ENCODE assay signal across 1 fruit fly cellular context in the genomic region with DNA sequence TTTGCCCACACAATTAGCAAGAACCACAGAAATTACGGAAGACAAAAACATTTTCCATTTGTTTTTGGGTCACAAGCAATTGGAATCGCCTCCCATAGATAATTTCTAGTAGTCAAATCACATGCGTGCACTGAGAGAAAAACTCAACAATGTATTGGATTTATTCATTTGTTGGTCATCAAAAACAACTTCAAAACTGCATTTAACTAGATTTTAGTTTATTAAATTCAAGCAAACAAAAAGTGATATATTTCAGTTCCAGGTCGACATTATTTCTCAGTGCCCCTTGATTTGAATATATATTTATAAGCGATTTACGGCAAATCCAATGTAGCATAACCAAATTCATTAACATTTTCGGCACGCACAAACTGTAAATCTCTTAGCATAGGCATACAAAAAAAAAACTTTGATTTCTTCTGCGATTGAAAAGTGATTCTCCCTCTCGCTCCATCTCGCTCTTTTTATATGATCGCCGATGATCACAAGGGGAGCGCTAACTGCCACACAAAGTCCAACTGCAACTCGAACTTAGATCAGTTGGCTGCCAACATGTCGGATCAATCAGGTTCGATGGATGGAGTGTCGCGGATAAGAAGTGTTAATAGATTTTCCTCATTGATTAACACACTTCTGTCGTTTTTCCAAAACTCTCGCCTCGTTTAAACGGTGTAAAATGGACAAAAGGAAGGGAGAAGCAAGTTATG.
TF ChIP-seq lines count a peak whose summit lies in the region.

No protein-coding gene starts in this region.

TF ChIP-seq in whole organism, embryonic, 481 proteins besides CTCF, POLR2A, EP300 and RAD21 (continued from another document):
- TF ChIP-seq CG11504 (tag; optimal IDR thresholded peaks at IDR 0.05; lab: Kevin White, UChicago) (peak; percentile 69), Optix (GFP tag; IDR thresholded peaks at IDR 0.05; lab: Robert Waterston, UW) (no peak; the same call in 2 of the 3 replicates), CG32767 (GFP tag; IDR thresholded peaks at IDR 0.05; lab: Robert Waterston, UW) (no peak), CG10147 (GFP tag; optimal IDR thresholded peaks at IDR 0.05; lab: Kevin White, UChicago) (peak; percentile 4), CG15011 (GFP tag; optimal IDR thresholded peaks at IDR 0.05; lab: Kevin White, UChicago) (no peak), Tbp (GFP tag; optimal IDR thresholded peaks at IDR 0.05; lab: Kevin White, UChicago) (no peak), pita (GFP tag; optimal IDR thresholded peaks at IDR 0.05; lab: Kevin White, UChicago) (no peak), CG3281 (GFP tag; optimal IDR thresholded peaks at IDR 0.05; lab: Kevin White, UChicago) (peak; percentile 65), CG8944 (GFP tag; optimal IDR thresholded peaks at IDR 0.05; lab: Kevin White, UChicago) (peak; percentile 46), hb (GFP tag; IDR thresholded peaks at IDR 0.05; lab: Robert Waterston, UW; ENCODE audit: partially characterized antibody) (no peak), CG4820 (GFP tag; optimal IDR thresholded peaks at IDR 0.05; lab: Kevin White, UChicago) (peak; percentile 49), CG2129 (GFP tag; IDR thresholded peaks at IDR 0.05; lab: Robert Waterston, UW; ENCODE audit: partially characterized antibody) (no peak), CG3847 (GFP tag; IDR thresholded peaks at IDR 0.05; lab: Robert Waterston, UW) (no peak), pum (GFP tag; optimal IDR thresholded peaks at IDR 0.05; lab: Kevin White, UChicago) (peak; percentile 36), CG33213 (GFP tag; optimal IDR thresholded peaks at IDR 0.05; lab: Kevin White, UChicago) (no peak), jumu (GFP tag; optimal IDR thresholded peaks at IDR 0.05; lab: Kevin White, UChicago) (peak; percentile 37), CG17912 (GFP tag; optimal IDR thresholded peaks at IDR 0.05; lab: Kevin White, UChicago) (no peak), maf-S (GFP tag; optimal IDR thresholded peaks at IDR 0.05; lab: Kevin White, UChicago) (peak; percentile 45), CG15696 (tag; optimal IDR thresholded peaks at IDR 0.05; lab: Kevin White, UChicago) (peak; percentile 27), Rx (GFP tag; IDR thresholded peaks at IDR 0.05; lab: Robert Waterston, UW) (peak; percentile 35; the same call in 1 of the 2 replicates), CG1233 (GFP tag; optimal IDR thresholded peaks at IDR 0.05; lab: Kevin White, UChicago) (peak; percentile 56), cad (GFP tag; optimal IDR thresholded peaks at IDR 0.05; lab: Kevin White, UChicago) (no peak), CG12104 (GFP tag; optimal IDR thresholded peaks at IDR 0.05; lab: Kevin White, UChicago) (no peak), CG6175 (GFP tag; IDR thresholded peaks at IDR 0.05; lab: Robert Waterston, UW) (peak; percentile 48; the same call in 1 of the 3 replicates), Atf3 (GFP tag; optimal IDR thresholded peaks at IDR 0.05; lab: Kevin White, UChicago) (peak; percentile 4), fd3F (GFP tag; optimal IDR thresholded peaks at IDR 0.05; lab: Kevin White, UChicago) (peak; percentile 41), CG34422 (GFP tag; IDR thresholded peaks at IDR 0.05; lab: Robert Waterston, UW) (no peak), HLH4C (GFP tag; IDR thresholded peaks at IDR 0.05; lab: Robert Waterston, UW; ENCODE audit: partially characterized antibody) (no peak), slou (GFP tag; optimal IDR thresholded peaks at IDR 0.05; lab: Kevin White, UChicago) (peak; percentile 21), MBD-R2 (GFP tag; IDR thresholded peaks at IDR 0.05; lab: Robert Waterston, UW) (no peak), org-1 (GFP tag; optimal IDR thresholded peaks at IDR 0.05; lab: Kevin White, UChicago) (peak; percentile 32), luna (GFP tag; optimal IDR thresholded peaks at IDR 0.05; lab: Kevin White, UChicago) (no peak), fd102C (GFP tag; optimal IDR thresholded peaks at IDR 0.05; lab: Kevin White, UChicago) (no peak), nau (GFP tag; optimal IDR thresholded peaks at IDR 0.05; lab: Kevin White, UChicago) (no peak), Lpt (GFP tag; optimal IDR thresholded peaks at IDR 0.05; lab: Kevin White, UChicago) (no peak), Ssrp (tag; optimal IDR thresholded peaks at IDR 0.05; lab: Kevin White, UChicago) (peak; percentile 63), Nf-YA (GFP tag; IDR thresholded peaks at IDR 0.05; lab: Robert Waterston, UW) (no peak), bbx (GFP tag; IDR thresholded peaks at IDR 0.05; lab: Robert Waterston, UW; ENCODE audit: partially characterized antibody) (no peak), BtbVII (GFP tag; optimal IDR thresholded peaks at IDR 0.05; lab: Kevin White, UChicago) (no peak), CG31388 (GFP tag; optimal IDR thresholded peaks at IDR 0.05; lab: Kevin White, UChicago) (no peak), ssp (GFP tag; IDR thresholded peaks at IDR 0.05; lab: Robert Waterston, UW) (no peak), CG32772 (GFP tag; IDR thresholded peaks at IDR 0.05; lab: Robert Waterston, UW) (peak; percentile 68), pfk (GFP tag; optimal IDR thresholded peaks at IDR 0.05; lab: Kevin White, UChicago) (no peak)
